Fruit fly (Drosophila melanogaster): ENCODE results near the gene vig.

Gene vig

dm6 chr2L:15070216-15070615 lies at the start of gene vig:
Gene vig (minus strand): TSS chr2L:15070316.
- TF ChIP-seq CG8159 (tag; optimal IDR thresholded peaks at IDR 0.05) (no peak), CG4496 (GFP tag; IDR thresholded peaks at IDR 0.05) (no peak), Pif1A (GFP tag; optimal IDR thresholded peaks at IDR 0.05) (no peak), CG12605 (GFP tag; IDR thresholded peaks at IDR 0.05) (no peak), CG34367 (tag; optimal IDR thresholded peaks at IDR 0.05) (no peak), rn (GFP tag; IDR thresholded peaks at IDR 0.05) (no peak), CG15710 (tag; optimal IDR thresholded peaks at IDR 0.05) (no peak), Ets98B (GFP tag; IDR thresholded peaks at IDR 0.05) (no peak), CG14655 (GFP tag; optimal IDR thresholded peaks at IDR 0.05) (no peak), D1 (tag; optimal IDR thresholded peaks at IDR 0.05) (no peak), fd96Ca (GFP tag; IDR thresholded peaks at IDR 0.05) (no peak), CG13204 (GFP tag; optimal IDR thresholded peaks at IDR 0.05) (no peak), CG8301 (tag; optimal IDR thresholded peaks at IDR 0.05) (no peak), EcR (GFP tag; optimal IDR thresholded peaks at IDR 0.05) (no peak)

dm6 chr2L:15118507-15118906 lies 48.4 kb upstream of the vig start:
- TF ChIP-seq CG13204 (GFP tag; optimal IDR thresholded peaks at IDR 0.05), result no peak
- no peak for TF ChIP-seq D1 (tag; optimal IDR thresholded peaks at IDR 0.05)
- TF ChIP-seq CG9948 (tag; optimal IDR thresholded peaks at IDR 0.05), result no peak

- TF ChIP-seq Pif1B (GFP tag; optimal IDR thresholded peaks at IDR 0.05) (no peak), CG12605 (GFP tag; IDR thresholded peaks at IDR 0.05) (no peak), CG9948 (tag; optimal IDR thresholded peaks at IDR 0.05) (no peak), CG4496 (GFP tag; IDR thresholded peaks at IDR 0.05) (no peak), CG15710 (tag; optimal IDR thresholded peaks at IDR 0.05) (no peak), rn (GFP tag; IDR thresholded peaks at IDR 0.05) (no peak), CG13204 (GFP tag; optimal IDR thresholded peaks at IDR 0.05) (no peak), Snoo (tag; optimal IDR thresholded peaks at IDR 0.05) (no peak), Ets98B (GFP tag; IDR thresholded peaks at IDR 0.05) (no peak), fd96Ca (GFP tag; IDR thresholded peaks at IDR 0.05) (no peak), CG34367 (tag; optimal IDR thresholded peaks at IDR 0.05) (no peak), CG10348 (GFP tag; IDR thresholded peaks at IDR 0.05) (no peak), EcR (GFP tag; optimal IDR thresholded peaks at IDR 0.05) (no peak), D1 (tag; optimal IDR thresholded peaks at IDR 0.05) (no peak), CG32121 (GFP tag; IDR thresholded peaks at IDR 0.05) (no peak), CG14655 (GFP tag; optimal IDR thresholded peaks at IDR 0.05) (no peak), CG8301 (tag; optimal IDR thresholded peaks at IDR 0.05) (no peak), Pif1A (GFP tag; optimal IDR thresholded peaks at IDR 0.05) (no peak), CG8159 (tag; optimal IDR thresholded peaks at IDR 0.05) (no peak)
Measured at dm6 chr2L:15117995-15118394, 47.9 kb upstream of the vig start.

dm6 chr2L:15113234-15113916 lies 43.3 kb upstream of the vig start, which contains the start of gene stc:
Gene stc (plus strand): TSS chr2L:15113480.
- TF ChIP-seq D1 (tag; optimal IDR thresholded peaks at IDR 0.05) (peak; percentile 3), CG15710 (tag; optimal IDR thresholded peaks at IDR 0.05) (no peak)

- TF ChIP-seq CG8159 (tag; optimal IDR thresholded peaks at IDR 0.05) (no peak), CG12605 (GFP tag; IDR thresholded peaks at IDR 0.05) (no peak), CG15710 (tag; optimal IDR thresholded peaks at IDR 0.05) (no peak), fd96Ca (GFP tag; IDR thresholded peaks at IDR 0.05) (no peak), CG9948 (tag; optimal IDR thresholded peaks at IDR 0.05) (no peak), CG32121 (GFP tag; IDR thresholded peaks at IDR 0.05) (no peak), D1 (tag; optimal IDR thresholded peaks at IDR 0.05) (no peak), Pif1A (GFP tag; optimal IDR thresholded peaks at IDR 0.05) (no peak), Pif1B (GFP tag; optimal IDR thresholded peaks at IDR 0.05) (no peak), EcR (GFP tag; optimal IDR thresholded peaks at IDR 0.05) (no peak), gl (tag; optimal IDR thresholded peaks at IDR 0.05) (no peak), CG14655 (GFP tag; optimal IDR thresholded peaks at IDR 0.05) (no peak), CG34367 (tag; optimal IDR thresholded peaks at IDR 0.05) (no peak), CG10348 (GFP tag; IDR thresholded peaks at IDR 0.05) (no peak), CG4496 (GFP tag; IDR thresholded peaks at IDR 0.05) (no peak), Snoo (tag; optimal IDR thresholded peaks at IDR 0.05) (no peak), CG8301 (tag; optimal IDR thresholded peaks at IDR 0.05) (no peak), rn (GFP tag; IDR thresholded peaks at IDR 0.05) (no peak)
Measured at dm6 chr2L:15111276-15111675, 41.2 kb upstream of the vig start.

- TF ChIP-seq Ets98B (GFP tag; IDR thresholded peaks at IDR 0.05), result no peak
- no peak for TF ChIP-seq CG17806 (tag; optimal IDR thresholded peaks at IDR 0.05)
- no peak for TF ChIP-seq CG15710 (tag; optimal IDR thresholded peaks at IDR 0.05)
- TF ChIP-seq CG14655 (GFP tag; optimal IDR thresholded peaks at IDR 0.05), result no peak
- no peak for TF ChIP-seq CG10348 (GFP tag; IDR thresholded peaks at IDR 0.05)
- TF ChIP-seq CG13204 (GFP tag; optimal IDR thresholded peaks at IDR 0.05), result no peak
- TF ChIP-seq CG9948 (tag; optimal IDR thresholded peaks at IDR 0.05), result no peak
- no peak for TF ChIP-seq CG4496 (GFP tag; IDR thresholded peaks at IDR 0.05)
- TF ChIP-seq EcR (GFP tag; optimal IDR thresholded peaks at IDR 0.05), result no peak
- TF ChIP-seq CG8159 (tag; optimal IDR thresholded peaks at IDR 0.05), result no peak
- no peak for TF ChIP-seq gl (tag; optimal IDR thresholded peaks at IDR 0.05)
- TF ChIP-seq CG32121 (GFP tag; IDR thresholded peaks at IDR 0.05), result no peak
- TF ChIP-seq CG34367 (tag; optimal IDR thresholded peaks at IDR 0.05), result no peak
Measured at dm6 chr2L:15109145-15109544, 39.0 kb upstream of the vig start, which contains the start of gene CG15269. Gene CG15269 (plus strand): TSS chr2L:15109405.

All from whole organism, pupa.